Fruit fly (Drosophila melanogaster) whole organism, embryonic: Measurements from ENCODE around the gene Sodh2.

Experiments used
- Ada2b ChIP-seq: fragments of 200-800 bp; sonication (Bioruptor generic); IDR thresholded peaks from 2 replicates; pipeline ENCODE4 v1.3.6; 2022; ENCODE audit warnings: missing biosample characterization, missing genetic modification characterization
- Asciz ChIP-seq: fragments of 200-800 bp; sonication (Bioruptor generic); optimal IDR thresholded peaks from 2 replicates; lab custom pipeline; 2017; ENCODE audit warnings: missing biosample characterization, mild to moderate bottlenecking, missing genetic modification characterization, missing genetic modification reagents
- Bgb ChIP-seq: fragments of 200-800 bp; sonication (Bioruptor generic); IDR thresholded peaks from 2 replicates; pipeline ENCODE4 v1.3.6; 2022; ENCODE audit warnings: missing biosample characterization, missing genetic modification characterization; ENCODE audit not compliant: partially characterized antibody
- CG10654 ChIP-seq: fragments of 200-800 bp; sonication (Bioruptor generic); optimal IDR thresholded peaks from 2 replicates; lab custom pipeline; 2016; ENCODE audit warnings: missing biosample characterization, missing genetic modification characterization
- CG12155 ChIP-seq: fragments of 200-800 bp; sonication (Bioruptor generic); optimal IDR thresholded peaks from 3 replicates; lab custom pipeline; 2016; ENCODE audit warnings: missing biosample characterization, missing genetic modification characterization
- CG12219 ChIP-seq: fragments of 200-800 bp; sonication (Bioruptor generic); optimal IDR thresholded peaks from 3 replicates; lab custom pipeline; 2018; ENCODE audit warnings: missing biosample characterization, mild to moderate bottlenecking, missing genetic modification characterization
- CG12299 ChIP-seq: fragments of 200-800 bp; sonication (Bioruptor generic); optimal IDR thresholded peaks from 2 replicates; lab custom pipeline; 2018; ENCODE audit warnings: missing biosample characterization, mild to moderate bottlenecking, missing genetic modification characterization
- CG13287 ChIP-seq: fragments of 200-800 bp; sonication (Bioruptor generic); IDR thresholded peaks from 2 replicates; pipeline ENCODE4 v1.3.6; 2022; ENCODE audit warnings: missing biosample characterization, missing genetic modification characterization; ENCODE audit not compliant: partially characterized antibody
- CG13775 ChIP-seq: fragments of 200-800 bp; sonication (Bioruptor generic); optimal IDR thresholded peaks from 3 replicates; lab custom pipeline; 2017; ENCODE audit warnings: missing biosample characterization, mild to moderate bottlenecking, missing genetic modification characterization
- CG13894 ChIP-seq: fragments of 200-800 bp; sonication (Bioruptor generic); optimal IDR thresholded peaks from 3 replicates; lab custom pipeline; 2018; ENCODE audit warnings: missing biosample characterization, mild to moderate bottlenecking, missing genetic modification characterization, moderate library complexity
- CG14667 ChIP-seq: fragments of 200-800 bp; sonication (Bioruptor generic); IDR thresholded peaks from 2 replicates; pipeline ENCODE4 v1.3.6; 2022; ENCODE audit warnings: missing biosample characterization, missing genetic modification characterization
- CG15073 ChIP-seq: fragments of 200-800 bp; sonication (Bioruptor generic); optimal IDR thresholded peaks from 2 replicates; lab custom pipeline; 2016; ENCODE audit warnings: missing biosample characterization, missing genetic modification characterization
- CG18599 ChIP-seq: fragments of 200-800 bp; sonication (Bioruptor generic); optimal IDR thresholded peaks from 3 replicates; lab custom pipeline; 2017; ENCODE audit warnings: missing biosample characterization, missing genetic modification characterization, mild to moderate bottlenecking, moderate library complexity, missing genetic modification reagents
- CG18619 ChIP-seq: fragments of 200-800 bp; sonication (Bioruptor generic); optimal IDR thresholded peaks from 3 replicates; lab custom pipeline; 2017; ENCODE audit warnings: missing biosample characterization, mild to moderate bottlenecking, missing genetic modification characterization
- CG2199 ChIP-seq: fragments of 200-800 bp; sonication (Bioruptor generic); IDR thresholded peaks from 3 replicates; pipeline ENCODE4 v1.3.6; 2022; ENCODE audit warnings: missing biosample characterization, missing genetic modification characterization
- CG3065 ChIP-seq: fragments of 200-800 bp; sonication (Bioruptor generic); optimal IDR thresholded peaks from 2 replicates; lab custom pipeline; 2016; ENCODE audit warnings: missing biosample characterization, missing genetic modification characterization
- CG32532 ChIP-seq: fragments of 200-800 bp; sonication (Bioruptor generic); IDR thresholded peaks from 2 replicates; pipeline ENCODE4 v1.3.6; 2022; ENCODE audit warnings: missing biosample characterization, missing genetic modification characterization
- CG32772 ChIP-seq: fragments of 200-800 bp; sonication (Bioruptor generic); IDR thresholded peaks from 2 replicates; pipeline ENCODE4 v1.3.6; 2022; ENCODE audit warnings: missing biosample characterization, missing genetic modification characterization
- CG33557 ChIP-seq: fragments of 200-800 bp; sonication (Bioruptor generic); optimal IDR thresholded peaks from 2 replicates; lab custom pipeline; 2019; ENCODE audit warnings: missing biosample characterization, mild to moderate bottlenecking, missing genetic modification characterization, moderate library complexity
- CG3847 ChIP-seq: fragments of 200-800 bp; sonication (Bioruptor generic); IDR thresholded peaks from 2 replicates; pipeline ENCODE4 v1.3.6; 2022; ENCODE audit warnings: missing biosample characterization, missing genetic modification characterization
- CG42726 ChIP-seq: fragments of 200-800 bp; sonication (Bioruptor generic); IDR thresholded peaks from 2 replicates; pipeline ENCODE4 v1.3.6; 2022; ENCODE audit warnings: missing biosample characterization, missing genetic modification characterization; ENCODE audit not compliant: partially characterized antibody
- CG4282 ChIP-seq: fragments of 200-800 bp; sonication (Bioruptor generic); optimal IDR thresholded peaks from 2 replicates; lab custom pipeline; 2016; ENCODE audit warnings: missing biosample characterization, missing genetic modification characterization
- CG4617 ChIP-seq: fragments of 200-800 bp; sonication (Bioruptor generic); optimal IDR thresholded peaks from 3 replicates; lab custom pipeline; 2016; ENCODE audit warnings: missing biosample characterization, missing genetic modification characterization, borderline replicate concordance
- CG6689 ChIP-seq: fragments of 200-800 bp; sonication (Bioruptor generic); IDR thresholded peaks from 2 replicates; pipeline ENCODE4 v1.3.6; 2022; ENCODE audit warnings: missing biosample characterization, missing genetic modification characterization
- CG8359 ChIP-seq: fragments of 200-800 bp; sonication (Bioruptor generic); optimal IDR thresholded peaks from 2 replicates; lab custom pipeline; 2017; ENCODE audit warnings: missing biosample characterization, mild to moderate bottlenecking, missing genetic modification characterization, borderline replicate concordance
- CHES-1-like ChIP-seq: fragments of 200-800 bp; sonication (Bioruptor generic); optimal IDR thresholded peaks from 2 replicates; lab custom pipeline; 2016; ENCODE audit warnings: missing biosample characterization, missing genetic modification characterization
- Dad ChIP-seq: fragments of 200-800 bp; sonication (Bioruptor generic); optimal IDR thresholded peaks from 3 replicates; lab custom pipeline; 2016; ENCODE audit warnings: missing biosample characterization, missing genetic modification characterization
- Dfd ChIP-seq, 2 experiments: fragments of >200 bp; optimal IDR thresholded peaks; 2 replicates each; lab custom pipeline; 2017; ENCODE audit warnings: missing biosample characterization in 2 of 2, missing genetic modification characterization in 2 of 2
- HHEX ChIP-seq: fragments of 200-800 bp; sonication (Bioruptor generic); optimal IDR thresholded peaks from 3 replicates; lab custom pipeline; 2017; ENCODE audit warnings: missing biosample characterization, mild to moderate bottlenecking, missing genetic modification characterization, missing genetic modification reagents
- NC2β ChIP-seq: fragments of 200-800 bp; sonication (Bioruptor generic); optimal IDR thresholded peaks from 2 replicates; lab custom pipeline; 2016; ENCODE audit warnings: missing biosample characterization, missing genetic modification characterization
- Oaz ChIP-seq: fragments of 200-800 bp; sonication (Bioruptor generic); IDR thresholded peaks from 2 replicates; pipeline ENCODE4 v1.3.6; 2022; ENCODE audit warnings: missing biosample characterization, missing genetic modification characterization
- Opbp ChIP-seq: fragments of 200-800 bp; sonication (Bioruptor generic); IDR thresholded peaks from 3 replicates; pipeline ENCODE4 v1.3.6; 2022; ENCODE audit warnings: missing biosample characterization, missing genetic modification characterization; ENCODE audit not compliant: partially characterized antibody
- Scr ChIP-seq: fragments of 200-800 bp; sonication (Bioruptor generic); IDR thresholded peaks from 2 replicates; pipeline ENCODE4 v1.3.6; 2022; ENCODE audit warnings: missing biosample characterization, missing genetic modification characterization; ENCODE audit not compliant: partially characterized antibody
- Sry-δ ChIP-seq: fragments of 200-800 bp; sonication (Bioruptor generic); optimal IDR thresholded peaks from 2 replicates; lab custom pipeline; 2016; ENCODE audit warnings: missing biosample characterization, missing genetic modification characterization
- ab ChIP-seq: fragments of 200-800 bp; sonication (Bioruptor generic); optimal IDR thresholded peaks from 2 replicates; lab custom pipeline; 2016; ENCODE audit warnings: missing biosample characterization, missing genetic modification characterization
- disco-r ChIP-seq: fragments of 200-800 bp; sonication (Bioruptor generic); optimal IDR thresholded peaks from 2 replicates; lab custom pipeline; 2016; ENCODE audit warnings: missing biosample characterization, missing genetic modification characterization
- gt ChIP-seq: fragments of 200-800 bp; sonication (Bioruptor generic); IDR thresholded peaks from 2 replicates; pipeline ENCODE4 v1.3.6; 2022; ENCODE audit warnings: missing biosample characterization, missing genetic modification characterization
- h ChIP-seq: fragments of >200 bp; optimal IDR thresholded peaks from 2 replicates; lab custom pipeline; 2017
- insv ChIP-seq, 2 experiments: fragments of 200-800 bp; sonication (Bioruptor generic); optimal IDR thresholded peaks; 3 replicates each; lab custom pipeline; 2016 to 2018; ENCODE audit warnings: missing biosample characterization in 2 of 2, missing genetic modification characterization in 2 of 2
- knrl ChIP-seq: fragments of 200-800 bp; sonication (Bioruptor generic); IDR thresholded peaks from 3 replicates; pipeline ENCODE4 v1.3.6; 2022; ENCODE audit warnings: missing biosample characterization, missing genetic modification characterization; ENCODE audit not compliant: partially characterized antibody
- lab ChIP-seq: fragments of 200-800 bp; sonication (Bioruptor generic); optimal IDR thresholded peaks from 3 replicates; lab custom pipeline; 2017; ENCODE audit warnings: missing biosample characterization, missing genetic modification characterization, mild to moderate bottlenecking, moderate library complexity, missing genetic modification reagents
- nerfin-2 ChIP-seq: fragments of 200-800 bp; sonication (Bioruptor generic); IDR thresholded peaks from 2 replicates; pipeline ENCODE4 v1.3.6; 2022; ENCODE audit warnings: missing biosample characterization, missing genetic modification characterization; ENCODE audit not compliant: partially characterized antibody
- p53 ChIP-seq: fragments of 200-800 bp; sonication (Bioruptor generic); optimal IDR thresholded peaks from 2 replicates; lab custom pipeline; 2016; ENCODE audit warnings: missing biosample characterization, missing genetic modification characterization
- pb ChIP-seq: fragments of 200-800 bp; sonication (Bioruptor generic); optimal IDR thresholded peaks from 3 replicates; lab custom pipeline; 2016; ENCODE audit warnings: missing biosample characterization, missing genetic modification characterization
- sens ChIP-seq: fragments of 200-800 bp; sonication (Bioruptor generic); peaks from one replicate; lab custom pipeline; 2016; ENCODE audit warnings: missing biosample characterization, missing genetic modification characterization
- sqz ChIP-seq: fragments of 200-800 bp; sonication (Bioruptor generic); optimal IDR thresholded peaks from 3 replicates; lab custom pipeline; 2018; ENCODE audit warnings: missing biosample characterization, mild to moderate bottlenecking, missing genetic modification characterization
- stc ChIP-seq: fragments of 200-800 bp; sonication (Bioruptor generic); IDR thresholded peaks from 2 replicates; pipeline ENCODE4 v1.3.6; 2022; ENCODE audit warnings: missing biosample characterization, missing genetic modification characterization
- tll ChIP-seq, 2 experiments: fragments of 200-800 bp in 1 of 2; fragments of >200 bp in 1 of 2; sonication (Bioruptor generic) in 1 of 2; optimal IDR thresholded peaks; 2 replicates each; lab custom pipeline; 2017 to 2019; ENCODE audit warnings: missing biosample characterization in 2 of 2, missing genetic modification characterization in 2 of 2, mild to moderate bottlenecking in 1 of 2, moderate library complexity in 1 of 2
- unpg ChIP-seq: fragments of 200-800 bp; sonication (Bioruptor generic); optimal IDR thresholded peaks from 3 replicates; lab custom pipeline; 2018; ENCODE audit warnings: missing biosample characterization, mild to moderate bottlenecking, missing genetic modification characterization, moderate library complexity
- wdn ChIP-seq: fragments of 200-800 bp; sonication (Bioruptor generic); IDR thresholded peaks from 2 replicates; pipeline ENCODE4 v1.3.6; 2022; ENCODE audit warnings: missing biosample characterization, missing genetic modification characterization

Gene Sodh2

dm6 chr3R:10884031-10884677, 8.0 kb downstream of the Sodh2 start (continued):
- TF ChIP-seq Scr (GFP tag; lab: Robert Waterston, UW): no peak
- peak; percentile 11 for TF ChIP-seq CG13775
- TF ChIP-seq CG3065 (GFP tag; lab: Kevin White, UChicago): no peak
- TF ChIP-seq Ada2b (GFP tag; lab: Robert Waterston, UW): peak; percentile 75
- peak; percentile 86 for TF ChIP-seq CG18599 (GFP tag; lab: Kevin White, UChicago)
- no peak for TF ChIP-seq ab
- no peak for TF ChIP-seq disco-r
- TF ChIP-seq CG12219 (GFP tag; lab: Kevin White, UChicago): peak; percentile 51
- peak; percentile 93 for TF ChIP-seq lab (GFP tag; lab: Kevin White, UChicago)
- no peak for TF ChIP-seq CG4282 (GFP tag; lab: Kevin White, UChicago)
- peak; percentile 84 for TF ChIP-seq stc
- TF ChIP-seq CG12299 (tag; lab: Kevin White, UChicago): peak; percentile 33
- no peak for TF ChIP-seq CG42726
- TF ChIP-seq CG15073 (GFP tag; lab: Kevin White, UChicago): no peak
- TF ChIP-seq CG14667 (GFP tag; lab: Robert Waterston, UW): peak; percentile 65
- TF ChIP-seq CG12155 (GFP tag; lab: Kevin White, UChicago): peak; percentile 21
- no peak for TF ChIP-seq Sry-δ
- TF ChIP-seq CG8359 (GFP tag; lab: Kevin White, UChicago): no peak
- no peak for TF ChIP-seq Opbp
- TF ChIP-seq Oaz (GFP tag; lab: Robert Waterston, UW): peak; percentile 58
- no peak for TF ChIP-seq CG13287 (GFP tag; lab: Robert Waterston, UW)
- peak; percentile 31 for TF ChIP-seq CG10654
- peak; percentile 22 for TF ChIP-seq sqz (GFP tag; lab: Kevin White, UChicago)
- TF ChIP-seq CG32772 (GFP tag; lab: Robert Waterston, UW): peak; percentile 75
- no peak for TF ChIP-seq gt (GFP tag; lab: Robert Waterston, UW)
- no peak for TF ChIP-seq insv (GFP tag; optimal IDR thresholded peaks at IDR 0.05; lab: Kevin White, UChicago)
- no peak for TF ChIP-seq pb
- no peak for TF ChIP-seq nerfin-2 (GFP tag; lab: Robert Waterston, UW)
- TF ChIP-seq wdn (GFP tag; lab: Robert Waterston, UW): peak; percentile 75
- no peak for TF ChIP-seq CG33557 (GFP tag; lab: Kevin White, UChicago)
- peak; percentile 83 for TF ChIP-seq HHEX (GFP tag; lab: Kevin White, UChicago)
- peak; percentile 94 for TF ChIP-seq CG32532 (GFP tag; lab: Robert Waterston, UW)
- peak; percentile 74 for TF ChIP-seq CG13894 (tag; lab: Kevin White, UChicago)
- TF ChIP-seq NC2β: no peak
- TF ChIP-seq Bgb (GFP tag; lab: Robert Waterston, UW): no peak
- no peak for TF ChIP-seq CHES-1-like (GFP tag; lab: Kevin White, UChicago)
- TF ChIP-seq CG2199 (GFP tag; lab: Robert Waterston, UW): no peak
- no peak for TF ChIP-seq Dfd (GFP tag; optimal IDR thresholded peaks at IDR 0.05; lab: Kevin White, UChicago)
- TF ChIP-seq Dad: no peak
- TF ChIP-seq CG18619: peak; percentile 49
- no peak for TF ChIP-seq p53 (GFP tag; lab: Kevin White, UChicago)
- TF ChIP-seq CG4617 (GFP tag; lab: Kevin White, UChicago): no peak
- peak; percentile 70 for TF ChIP-seq CG3847 (GFP tag; lab: Robert Waterston, UW)
- TF ChIP-seq tll (GFP tag; optimal IDR thresholded peaks at IDR 0.05; lab: Kevin White, UChicago): no peak
- no peak for TF ChIP-seq h (lab: Kevin White, UChicago)
- peak; percentile 80 for TF ChIP-seq CG6689 (GFP tag; lab: Robert Waterston, UW)
- TF ChIP-seq knrl (GFP tag; lab: Robert Waterston, UW): 0 out of 3 replicates have a peak, but pooled peaks have one; percentile 27
- peak; percentile 82 for TF ChIP-seq Asciz (GFP tag; lab: Kevin White, UChicago)
- TF ChIP-seq sens (GFP tag; lab: Kevin White, UChicago): peak; percentile 78
- peak; percentile 77 for TF ChIP-seq unpg (GFP tag; lab: Kevin White, UChicago)
